Worm (Caenorhabditis elegans): Measurements from ENCODE around the gene daf-42.

ce11 chrIV:7325698-7326097, 21.0 kb downstream of the daf-42 start:
- TF ChIP-seq mab-5 (tag; optimal IDR thresholded peaks at IDR 0.05) (no peak), ama-1 (optimal IDR thresholded peaks at IDR 0.05) (no peak)
